Fruit fly (Drosophila melanogaster): ENCODE data around the gene CG43082.

DNA sequence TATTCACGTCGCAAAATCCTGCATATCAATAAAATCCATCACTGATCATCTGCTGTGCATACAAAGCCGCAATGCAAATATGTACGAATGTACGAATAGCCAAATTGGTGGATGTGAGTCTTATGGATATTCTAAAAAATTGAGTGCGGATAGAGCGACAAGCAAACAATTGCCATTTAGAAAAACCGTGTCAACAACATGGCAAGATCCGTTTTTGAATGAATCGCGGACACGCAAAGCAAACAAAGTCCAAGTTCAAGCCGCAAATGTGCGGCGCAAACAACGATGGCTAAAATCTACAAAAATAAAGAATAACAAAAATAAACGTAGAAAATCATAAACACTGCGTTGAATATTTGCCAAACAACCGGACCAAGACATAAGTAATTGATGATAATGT, 27.9 kb downstream of the CG43082 start:
- TF ChIP-seq Hr78 (GFP tag; optimal IDR thresholded peaks at IDR 0.05) (no peak), brk (GFP tag; optimal IDR thresholded peaks at IDR 0.05) (no peak), rgr (GFP tag; optimal IDR thresholded peaks at IDR 0.05) (no peak), lola (GFP tag; optimal IDR thresholded peaks at IDR 0.05) (no peak), N (GFP tag; optimal IDR thresholded peaks at IDR 0.05) (no peak), Hr83 (GFP tag; optimal IDR thresholded peaks at IDR 0.05; ENCODE audit: poor library complexity, severe bottlenecking) (no peak), dl (GFP tag; optimal IDR thresholded peaks at IDR 0.05; ENCODE audit: insufficient read depth in 1 of 2, partially characterized antibody in 2 of 2) (no peak), Abd-B (GFP tag; optimal IDR thresholded peaks at IDR 0.05) (no peak), GATAd (GFP tag; optimal IDR thresholded peaks at IDR 0.05) (no peak)

All from whole organism, wandering third instar larva.